Worm (Caenorhabditis elegans) whole organism, young adult: Measurements from ENCODE around the gene T19D12.4.

Source experiments
- B0261.1 ChIP-seq: sonication (generic microtip); optimal IDR thresholded peaks from 2 replicates; lab custom pipeline; 2016; ENCODE audit warnings: mild to moderate bottlenecking, missing genetic modification characterization, moderate library complexity, missing compliant biosample characterization
- C06A6.2 ChIP-seq: fragments of 200-800 bp; sonication (Bioruptor generic); conservative IDR thresholded peaks from 2 replicates; pipeline ENCODE4 v1.3.6; 2022; ENCODE audit warnings: missing genetic modification characterization, missing compliant biosample characterization
- D2030.7 ChIP-seq: fragments of 200-800 bp; sonication (Bioruptor generic); IDR thresholded peaks from 2 replicates; pipeline ENCODE4 v1.3.6; 2022; ENCODE audit warnings: missing genetic modification reagents, missing genetic modification characterization, missing compliant biosample characterization
- F23B12.7 ChIP-seq: sonication (generic microtip); optimal IDR thresholded peaks from 2 replicates; lab custom pipeline; 2017; ENCODE audit warnings: missing genetic modification characterization, mild to moderate bottlenecking, missing compliant biosample characterization, antibody characterized with exemption, moderate library complexity; ENCODE audit not compliant: insufficient read depth
- F33H1.4 ChIP-seq: fragments of 200-800 bp; sonication (Bioruptor generic); IDR thresholded peaks from 2 replicates; pipeline ENCODE4 v1.3.6; 2022; ENCODE audit warnings: missing genetic modification reagents, missing genetic modification characterization, missing compliant biosample characterization
- F57A8.1 ChIP-seq: fragments of 200-800 bp; sonication (Bioruptor generic); optimal IDR thresholded peaks from 2 replicates; lab custom pipeline; 2018; ENCODE audit warnings: mild to moderate bottlenecking, missing genetic modification characterization, moderate library complexity, missing compliant biosample characterization
- K12H6.12 ChIP-seq: fragments of 200-800 bp; sonication (Bioruptor generic); optimal IDR thresholded peaks from 2 replicates; lab custom pipeline; 2018; ENCODE audit warnings: mild to moderate bottlenecking, missing genetic modification characterization, missing compliant biosample characterization
- Y79H2A.3 ChIP-seq: fragments of 200-800 bp; sonication (Bioruptor generic); conservative IDR thresholded peaks from 2 replicates; pipeline ENCODE4 v1.3.6; 2022; ENCODE audit warnings: missing genetic modification reagents, missing genetic modification characterization, missing compliant biosample characterization
- Y95B8A.8 ChIP-seq: fragments of 200-800 bp; sonication (Bioruptor generic); IDR thresholded peaks from 2 replicates; pipeline ENCODE4 v1.3.6; 2022; ENCODE audit warnings: missing genetic modification reagents, missing genetic modification characterization, missing compliant biosample characterization
- aptf-2 ChIP-seq: fragments of 200-800 bp; sonication (Bioruptor generic); conservative IDR thresholded peaks from 2 replicates; pipeline ENCODE4 v1.3.6; 2022; ENCODE audit warnings: missing genetic modification reagents, missing genetic modification characterization, missing compliant biosample characterization
- atf-7 ChIP-seq: sonication (generic microtip); optimal IDR thresholded peaks from 2 replicates; lab custom pipeline; 2017; ENCODE audit warnings: mild to moderate bottlenecking, missing genetic modification characterization, missing compliant biosample characterization
- attf-5 ChIP-seq: fragments of 200-800 bp; sonication (Bioruptor generic); optimal IDR thresholded peaks from 2 replicates; lab custom pipeline; 2018; ENCODE audit warnings: mild to moderate bottlenecking, missing genetic modification characterization, missing compliant biosample characterization
- attf-6 ChIP-seq: fragments of 200-800 bp; sonication (Bioruptor generic); IDR thresholded peaks from 2 replicates; pipeline ENCODE4 v1.3.6; 2022; ENCODE audit warnings: missing genetic modification reagents, missing genetic modification characterization, missing compliant biosample characterization
- bed-2 ChIP-seq: fragments of 200-800 bp; sonication (Bioruptor generic); IDR thresholded peaks from 2 replicates; pipeline ENCODE4 v1.3.6; 2022; ENCODE audit warnings: missing genetic modification reagents, missing genetic modification characterization, missing compliant biosample characterization
- cebp-1 ChIP-seq, 2 experiments: fragments of 200-800 bp in 1 of 2; sonication (Bioruptor generic) in 1 of 2; sonication (generic microtip) in 1 of 2; IDR thresholded peaks in 1 of 2; optimal IDR thresholded peaks in 1 of 2; 2 replicates each; pipeline versions ENCODE4 v1.3.6 to Lab custom; 2017 to 2022; ENCODE audit warnings: missing compliant biosample characterization in 2 of 2, missing genetic modification characterization in 2 of 2, mild to moderate bottlenecking in 1 of 2, missing genetic modification reagents in 1 of 2, moderate library complexity in 1 of 2
- ceh-40 ChIP-seq: fragments of 200-800 bp; sonication (Bioruptor generic); IDR thresholded peaks from 2 replicates; pipeline ENCODE4 v1.3.6; 2022; ENCODE audit warnings: missing genetic modification characterization, missing compliant biosample characterization
- ceh-79 ChIP-seq: sonication (generic microtip); optimal IDR thresholded peaks from 2 replicates; lab custom pipeline; 2017; ENCODE audit warnings: mild to moderate bottlenecking, missing genetic modification characterization, missing compliant biosample characterization
- dox-1 ChIP-seq: fragments of 200-800 bp; sonication (Bioruptor generic); IDR thresholded peaks from 2 replicates; pipeline ENCODE4 v1.3.6; 2022; ENCODE audit warnings: missing genetic modification reagents, missing genetic modification characterization, missing compliant biosample characterization
- dpff-1 ChIP-seq: sonication (generic microtip); optimal IDR thresholded peaks from 2 replicates; lab custom pipeline; 2017; ENCODE audit warnings: mild to moderate bottlenecking, missing genetic modification characterization, missing compliant biosample characterization
- efl-1 ChIP-seq: fragments of 150-350 bp; optimal IDR thresholded peaks from 2 replicates; lab custom pipeline; 2014; ENCODE audit warnings: missing biosample characterization, missing genetic modification reagents, missing genetic modification characterization
- him-1 ChIP-seq: sonication (generic microtip); optimal IDR thresholded peaks from 2 replicates; lab custom pipeline; 2016; ENCODE audit warnings: missing genotype, missing genetic modification reagents, missing genetic modification characterization, missing compliant biosample characterization
- hlh-12 ChIP-seq: sonication (generic microtip); optimal IDR thresholded peaks from 2 replicates; lab custom pipeline; 2016; ENCODE audit warnings: missing genetic modification characterization, missing compliant biosample characterization
- hlh-26 ChIP-seq: fragments of 200-800 bp; sonication (Bioruptor generic); conservative IDR thresholded peaks from 2 replicates; pipeline ENCODE4 v1.3.6; 2022; ENCODE audit warnings: missing genetic modification reagents, missing genetic modification characterization, missing compliant biosample characterization
- hmg-1.2 ChIP-seq: fragments of 200-800 bp; sonication (Bioruptor generic); IDR thresholded peaks from 2 replicates; pipeline ENCODE4 v1.3.6; 2022; ENCODE audit warnings: missing genetic modification reagents, missing genetic modification characterization, missing compliant biosample characterization
- lin-26 ChIP-seq: fragments of 200-800 bp; sonication (Bioruptor generic); IDR thresholded peaks from 2 replicates; pipeline ENCODE4 v1.3.6; 2022; ENCODE audit warnings: missing genetic modification reagents, missing genetic modification characterization, missing compliant biosample characterization
- lin-40 ChIP-seq: sonication (generic microtip); optimal IDR thresholded peaks from 2 replicates; lab custom pipeline; 2016; ENCODE audit warnings: missing genetic modification characterization, mild to moderate bottlenecking, missing compliant biosample characterization, missing genotype, missing genetic modification reagents
- lin-54 ChIP-seq: fragments of 200-800 bp; sonication (Bioruptor generic); optimal IDR thresholded peaks from 2 replicates; lab custom pipeline; 2018; ENCODE audit warnings: mild to moderate bottlenecking, missing genetic modification characterization, missing compliant biosample characterization
- lsl-1 ChIP-seq: fragments of 200-800 bp; sonication (Bioruptor generic); optimal IDR thresholded peaks from 2 replicates; lab custom pipeline; 2018; ENCODE audit warnings: mild to moderate bottlenecking, missing genetic modification characterization, moderate library complexity, missing compliant biosample characterization
- lsy-27 ChIP-seq: sonication (generic microtip); optimal IDR thresholded peaks from 2 replicates; lab custom pipeline; 2017; ENCODE audit warnings: missing genetic modification characterization, mild to moderate bottlenecking, missing compliant biosample characterization, antibody characterized with exemption, missing genotype, borderline replicate concordance; ENCODE audit not compliant: insufficient read depth
- madf-3 ChIP-seq: fragments of 200-800 bp; sonication (Bioruptor generic); IDR thresholded peaks from 2 replicates; pipeline ENCODE4 v1.3.6; 2022; ENCODE audit warnings: missing genetic modification reagents, missing genetic modification characterization, missing compliant biosample characterization
- madf-6 ChIP-seq: fragments of 200-800 bp; sonication (Bioruptor generic); IDR thresholded peaks from 2 replicates; pipeline ENCODE4 v1.3.6; 2022; ENCODE audit warnings: missing genetic modification reagents, missing genetic modification characterization, missing compliant biosample characterization
- mcd-1 ChIP-seq: fragments of 200-800 bp; sonication (Bioruptor generic); IDR thresholded peaks from 2 replicates; pipeline ENCODE4 v1.3.6; 2022; ENCODE audit warnings: missing genetic modification reagents, missing genetic modification characterization, missing compliant biosample characterization
- nfya-1 ChIP-seq: sonication (generic microtip); optimal IDR thresholded peaks from 2 replicates; lab custom pipeline; 2017; ENCODE audit warnings: antibody characterized with exemption, missing compliant biosample characterization, missing genetic modification characterization, borderline replicate concordance; ENCODE audit not compliant: insufficient read depth
- nhr-27 ChIP-seq: fragments of 200-800 bp; sonication (Bioruptor generic); optimal IDR thresholded peaks from 2 replicates; lab custom pipeline; 2018; ENCODE audit warnings: mild to moderate bottlenecking, missing genetic modification characterization, moderate library complexity, missing compliant biosample characterization
- nhr-80 ChIP-seq: sonication (generic microtip); optimal IDR thresholded peaks from 2 replicates; lab custom pipeline; 2016; ENCODE audit warnings: missing genetic modification characterization, missing compliant biosample characterization
- rec-8 ChIP-seq, 2 experiments: sonication (generic microtip); optimal IDR thresholded peaks; 2 replicates each; lab custom pipeline; 2016; ENCODE audit warnings: mild to moderate bottlenecking in 2 of 2, missing genetic modification characterization in 2 of 2, missing genetic modification reagents in 2 of 2, missing genotype in 2 of 2, missing biosample characterization in 1 of 2, missing compliant biosample characterization in 1 of 2, moderate library complexity in 1 of 2
- rpc-1 ChIP-seq, 2 experiments: fragments of 150-350 bp in 1 of 2; sonication (generic microtip) in 1 of 2; optimal IDR thresholded peaks; 2 replicates each; lab custom pipeline; 2014 to 2018; ENCODE audit warnings: missing biosample characterization in 1 of 2, missing genetic modification characterization in 1 of 2, missing genetic modification reagents in 1 of 2, missing genotype in 1 of 2
- sdz-38 ChIP-seq: sonication (generic microtip); optimal IDR thresholded peaks from 2 replicates; lab custom pipeline; 2016; ENCODE audit warnings: missing genotype, missing genetic modification characterization, missing compliant biosample characterization
- snpc-1.1 ChIP-seq: sonication (generic microtip); optimal IDR thresholded peaks from 2 replicates; lab custom pipeline; 2017; ENCODE audit warnings: missing genetic modification characterization, mild to moderate bottlenecking, missing compliant biosample characterization, antibody characterized with exemption, moderate library complexity, missing genotype, missing genetic modification reagents; ENCODE audit not compliant: insufficient read depth
- sptf-2 ChIP-seq: fragments of 200-800 bp; sonication (Bioruptor generic); optimal IDR thresholded peaks from 2 replicates; lab custom pipeline; 2018; ENCODE audit warnings: mild to moderate bottlenecking, missing genetic modification characterization, missing compliant biosample characterization
- unc-62 ChIP-seq: fragments of 150-350 bp; optimal IDR thresholded peaks from 2 replicates; lab custom pipeline; 2014; ENCODE audit warnings: missing biosample characterization, missing genetic modification reagents, missing genetic modification characterization
- xnd-1 ChIP-seq: sonication (generic microtip); optimal IDR thresholded peaks from 2 replicates; lab custom pipeline; 2016; ENCODE audit warnings: missing genotype, missing genetic modification reagents, missing genetic modification characterization, missing compliant biosample characterization
- zim-3 ChIP-seq: sonication (generic microtip); optimal IDR thresholded peaks from 2 replicates; lab custom pipeline; 2017; ENCODE audit warnings: mild to moderate bottlenecking, missing genetic modification characterization, moderate library complexity, missing compliant biosample characterization
- ztf-28 ChIP-seq: fragments of 200-800 bp; sonication (Bioruptor generic); IDR thresholded peaks from 2 replicates; pipeline ENCODE4 v1.3.6; 2022; ENCODE audit warnings: missing genetic modification reagents, missing genetic modification characterization, missing compliant biosample characterization
- ztf-6 ChIP-seq: fragments of 200-800 bp; sonication (Bioruptor generic); IDR thresholded peaks from 2 replicates; pipeline ENCODE4 v1.3.6; 2022; ENCODE audit warnings: missing genetic modification reagents, missing genetic modification characterization, missing compliant biosample characterization

T19D12.4 gene

DNA sequence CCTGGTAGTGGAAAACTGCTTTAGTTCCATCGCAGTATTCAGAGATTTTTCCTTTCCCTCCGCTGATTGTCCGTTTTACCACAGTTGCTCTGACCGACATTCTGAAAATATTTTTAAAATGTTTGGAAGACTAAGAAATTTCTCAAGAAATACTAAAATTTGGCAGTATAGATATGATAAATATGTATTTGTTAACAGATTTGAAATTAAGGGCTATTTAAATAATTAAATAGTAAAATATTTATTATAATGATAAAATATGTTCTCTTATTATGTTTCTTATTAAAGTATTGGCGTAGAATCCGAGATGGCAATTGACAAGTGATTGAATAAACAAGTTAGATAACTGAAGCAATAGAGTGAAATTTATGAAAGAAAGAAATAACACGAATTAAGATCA lies 36.8 kb upstream of the T19D12.4 start, which contains the start of gene aipr-1:
Gene aipr-1, minus strand, starts transcription at position 101 of the 400 bp plus-strand sequence.
- TF ChIP-seq atf-7 (tag; lab: Kevin White, UChicago) = no peak
- no peak for TF ChIP-seq aptf-2 (GFP tag; lab: Robert Waterston, UW)
- TF ChIP-seq zim-3 = no peak
- no peak for TF ChIP-seq mcd-1
- TF ChIP-seq madf-6 (GFP tag; lab: Robert Waterston, UW) = no peak
- TF ChIP-seq ceh-40 (GFP tag; lab: Robert Waterston, UW) = no peak
- TF ChIP-seq efl-1 = no peak
- no peak for TF ChIP-seq dpff-1 (tag; lab: Kevin White, UChicago)
- no peak for TF ChIP-seq K12H6.12 (tag; lab: Kevin White, UChicago)

- TF ChIP-seq F33H1.4 (GFP tag; lab: Robert Waterston, UW) (peak; percentile 83), rec-8 (tag; optimal IDR thresholded peaks at IDR 0.05; lab: Kevin White, UChicago) (no peak), aptf-2 (GFP tag; lab: Robert Waterston, UW) (no peak), madf-6 (GFP tag; lab: Robert Waterston, UW) (peak; percentile 81), ztf-6 (GFP tag; lab: Robert Waterston, UW) (no peak), attf-6 (GFP tag; lab: Robert Waterston, UW) (no peak), zim-3 (no peak), hlh-12 (no peak), D2030.7 (GFP tag; lab: Robert Waterston, UW) (0 out of 2 replicates have a peak, but pooled peaks have one; percentile 29), unc-62 (no peak), atf-7 (tag; lab: Kevin White, UChicago) (no peak), lsy-27 (no peak), F23B12.7 (tag; lab: Kevin White, UChicago) (no peak), cebp-1 (GFP tag; IDR thresholded peaks at IDR 0.05; lab: Robert Waterston, UW) (no peak), cebp-1 (tag; optimal IDR thresholded peaks at IDR 0.05; lab: Kevin White, UChicago) (no peak), xnd-1 (peak; percentile 27), dox-1 (GFP tag; lab: Robert Waterston, UW) (no peak), hmg-1.2 (no peak), mcd-1 (no peak), lin-54 (no peak), lin-40 (tag; lab: Kevin White, UChicago) (no peak), F57A8.1 (no peak), ceh-79 (tag; lab: Kevin White, UChicago) (no peak), sptf-2 (no peak), C06A6.2 (GFP tag; lab: Robert Waterston, UW) (no peak), lsl-1 (GFP tag; lab: Kevin White, UChicago) (peak; percentile 83), nhr-80 (tag; lab: Kevin White, UChicago) (no peak), Y79H2A.3 (GFP tag; lab: Robert Waterston, UW) (no peak), sdz-38 (tag; lab: Kevin White, UChicago) (no peak), nfya-1 (tag; lab: Kevin White, UChicago) (no peak), ztf-28 (GFP tag; lab: Robert Waterston, UW) (no peak), hlh-26 (GFP tag; lab: Robert Waterston, UW) (no peak), attf-5 (GFP tag; lab: Kevin White, UChicago) (no peak), rpc-1 (optimal IDR thresholded peaks at IDR 0.05; lab: Kevin White, UChicago) (no peak), rpc-1 (tag; optimal IDR thresholded peaks at IDR 0.05; lab: Kevin White, UChicago) (no peak), B0261.1 (tag; lab: Kevin White, UChicago) (no peak), nhr-27 (tag; lab: Kevin White, UChicago) (no peak), snpc-1.1 (tag; lab: Kevin White, UChicago) (no peak), lin-26 (no peak), efl-1 (peak; percentile 15), Y95B8A.8 (GFP tag; lab: Robert Waterston, UW) (no peak), bed-2 (GFP tag; lab: Robert Waterston, UW) (no peak), madf-3 (GFP tag; lab: Robert Waterston, UW) (no peak), him-1 (no peak)
Observed at ce11 chrII:6597507-6597906, 33.4 kb upstream of the T19D12.4 start.
